Fruit fly (Drosophila melanogaster) whole organism, prepupa: ENCODE measurements around the gene CG13998.

Experiments
- Blimp-1 ChIP-seq: fragments of 200-800 bp; sonication (Bioruptor generic); optimal IDR thresholded peaks from 3 replicates; lab custom pipeline; 2017; ENCODE audit warnings: missing biosample characterization, missing genetic modification characterization, mild to moderate bottlenecking, moderate library complexity, missing genetic modification reagents
- CG11294 ChIP-seq: fragments of 200-800 bp; sonication (Bioruptor generic); IDR thresholded peaks from 2 replicates; pipeline ENCODE4 v1.3.6; 2022; ENCODE audit warnings: missing biosample characterization, missing genetic modification characterization
- CG11762 ChIP-seq: fragments of 200-800 bp; sonication (Bioruptor generic); optimal IDR thresholded peaks from 3 replicates; lab custom pipeline; 2016; ENCODE audit warnings: missing biosample characterization, missing genetic modification characterization; ENCODE audit not compliant: insufficient read depth
- CG11902 ChIP-seq: fragments of 200-800 bp; sonication (Bioruptor generic); optimal IDR thresholded peaks from 3 replicates; lab custom pipeline; 2016; ENCODE audit warnings: missing biosample characterization, missing genetic modification characterization
- CG15336 ChIP-seq: fragments of 200-800 bp; sonication (Bioruptor generic); IDR thresholded peaks from 2 replicates; pipeline ENCODE4 v1.3.6; 2022; ENCODE audit warnings: missing biosample characterization, missing genetic modification characterization
- CG1621 ChIP-seq: fragments of 200-800 bp; sonication (Bioruptor generic); optimal IDR thresholded peaks from 3 replicates; lab custom pipeline; 2018; ENCODE audit warnings: missing biosample characterization, mild to moderate bottlenecking, missing genetic modification characterization
- CG16779 ChIP-seq: fragments of 200-800 bp; sonication (Bioruptor generic); optimal IDR thresholded peaks from 3 replicates; lab custom pipeline; 2017; ENCODE audit warnings: missing biosample characterization, mild to moderate bottlenecking, missing genetic modification characterization
- CG31627 ChIP-seq: fragments of 200-800 bp; sonication (Bioruptor generic); optimal IDR thresholded peaks from 3 replicates; lab custom pipeline; 2016; ENCODE audit warnings: missing biosample characterization, missing genetic modification characterization
- CG32006 ChIP-seq: fragments of 200-800 bp; sonication (Bioruptor generic); optimal IDR thresholded peaks from 3 replicates; lab custom pipeline; 2017; ENCODE audit warnings: missing biosample characterization, mild to moderate bottlenecking, missing genetic modification characterization
- CG34406 ChIP-seq: fragments of 200-800 bp; sonication (Bioruptor generic); optimal IDR thresholded peaks from 3 replicates; lab custom pipeline; 2016; ENCODE audit warnings: missing biosample characterization, missing genetic modification characterization
- CG3919 ChIP-seq: fragments of 200-800 bp; sonication (Bioruptor generic); optimal IDR thresholded peaks from 3 replicates; lab custom pipeline; 2016; ENCODE audit warnings: missing biosample characterization, missing genetic modification characterization
- CG4318 ChIP-seq: fragments of 200-800 bp; sonication (Bioruptor generic); optimal IDR thresholded peaks from 3 replicates; lab custom pipeline; 2017; ENCODE audit warnings: missing biosample characterization, mild to moderate bottlenecking, missing genetic modification characterization
- CG6792 ChIP-seq: fragments of 200-800 bp; sonication (Bioruptor generic); optimal IDR thresholded peaks from 3 replicates; lab custom pipeline; 2016; ENCODE audit warnings: missing biosample characterization, missing genetic modification characterization
- CG6808 ChIP-seq: fragments of 200-800 bp; sonication (Bioruptor generic); optimal IDR thresholded peaks from 3 replicates; lab custom pipeline; 2017; ENCODE audit warnings: missing biosample characterization, missing genetic modification characterization, mild to moderate bottlenecking, moderate library complexity, missing genetic modification reagents
- CG6854 ChIP-seq: fragments of 200-800 bp; sonication (Bioruptor generic); optimal IDR thresholded peaks from 2 replicates; lab custom pipeline; 2017; ENCODE audit warnings: missing biosample characterization, mild to moderate bottlenecking, missing genetic modification characterization
- CG8119 ChIP-seq: fragments of 200-800 bp; sonication (Bioruptor generic); IDR thresholded peaks from 3 replicates; pipeline ENCODE4 v1.3.6; 2022; ENCODE audit warnings: missing biosample characterization, missing genetic modification characterization
- CG8632 ChIP-seq: fragments of 200-800 bp; sonication (Bioruptor generic); optimal IDR thresholded peaks from 3 replicates; lab custom pipeline; 2016; ENCODE audit warnings: missing biosample characterization, missing genetic modification characterization
- CG9139 ChIP-seq: fragments of 200-800 bp; sonication (Bioruptor generic); optimal IDR thresholded peaks from 3 replicates; lab custom pipeline; 2017; ENCODE audit warnings: missing biosample characterization, mild to moderate bottlenecking, missing genetic modification characterization
- Eip75B ChIP-seq: fragments of 200-800 bp; sonication (Bioruptor generic); optimal IDR thresholded peaks from 3 replicates; lab custom pipeline; 2016; ENCODE audit warnings: missing biosample characterization, missing genetic modification characterization
- Eip78C ChIP-seq: fragments of 200-800 bp; sonication (Bioruptor generic); peaks from one replicate; lab custom pipeline; 2016; ENCODE audit warnings: missing biosample characterization, missing genetic modification characterization
- Eip93F ChIP-seq: fragments of 200-800 bp; sonication (Bioruptor generic); optimal IDR thresholded peaks from 2 replicates; lab custom pipeline; 2016; ENCODE audit warnings: missing biosample characterization, mild to moderate bottlenecking, missing genetic modification characterization
- Ets21C ChIP-seq: fragments of 200-800 bp; sonication (Bioruptor generic); optimal IDR thresholded peaks from 3 replicates; lab custom pipeline; 2016; ENCODE audit warnings: missing biosample characterization, missing genetic modification characterization
- Ets96B ChIP-seq: fragments of 200-800 bp; optimal IDR thresholded peaks from 2 replicates; lab custom pipeline; 2019; ENCODE audit warnings: missing biosample characterization, mild to moderate bottlenecking, missing genetic modification characterization, moderate library complexity
- Gug ChIP-seq: fragments of 200-800 bp; sonication (Bioruptor generic); IDR thresholded peaks from 2 replicates; pipeline ENCODE4 v1.3.6; 2022; ENCODE audit warnings: missing biosample characterization, missing genetic modification characterization
- Hr38 ChIP-seq: sonication (Bioruptor generic); optimal IDR thresholded peaks from 2 replicates; lab custom pipeline; 2016; ENCODE audit warnings: missing biosample characterization, missing genetic modification characterization
- Hr39 ChIP-seq: fragments of 200-800 bp; sonication (Bioruptor generic); optimal IDR thresholded peaks from 2 replicates; lab custom pipeline; 2016; ENCODE audit warnings: missing biosample characterization, missing genetic modification characterization
- Hr4 ChIP-seq: fragments of 200-800 bp; sonication (Bioruptor generic); optimal IDR thresholded peaks from 3 replicates; lab custom pipeline; 2016; ENCODE audit warnings: missing biosample characterization, missing genetic modification characterization
- Met ChIP-seq: fragments of 200-800 bp; sonication (Bioruptor generic); optimal IDR thresholded peaks from 3 replicates; lab custom pipeline; 2016; ENCODE audit warnings: missing biosample characterization, missing genetic modification characterization
- OdsH ChIP-seq: fragments of 200-800 bp; sonication (Bioruptor generic); optimal IDR thresholded peaks from 3 replicates; lab custom pipeline; 2016; ENCODE audit warnings: missing biosample characterization, missing genetic modification characterization
- Smox ChIP-seq: fragments of 200-800 bp; sonication (Bioruptor generic); optimal IDR thresholded peaks from 3 replicates; lab custom pipeline; 2016; ENCODE audit warnings: missing biosample characterization, missing genetic modification characterization
- Sox102F ChIP-seq: fragments of 200-800 bp; sonication (Bioruptor generic); optimal IDR thresholded peaks from 2 replicates; lab custom pipeline; 2016; ENCODE audit warnings: missing biosample characterization, mild to moderate bottlenecking, missing genetic modification characterization
- Sox14 ChIP-seq: fragments of 200-800 bp; sonication (Bioruptor generic); optimal IDR thresholded peaks from 3 replicates; lab custom pipeline; 2016; ENCODE audit warnings: missing biosample characterization, missing genetic modification characterization
- Sox15 ChIP-seq: fragments of 200-800 bp; sonication (Bioruptor generic); optimal IDR thresholded peaks from 3 replicates; lab custom pipeline; 2016; ENCODE audit warnings: missing biosample characterization, missing genetic modification characterization
- achi ChIP-seq: fragments of 200-800 bp; sonication (Bioruptor generic); optimal IDR thresholded peaks from 3 replicates; lab custom pipeline; 2016; ENCODE audit warnings: missing biosample characterization, missing genetic modification characterization
- acj6 ChIP-seq: fragments of 200-800 bp; sonication (Bioruptor generic); optimal IDR thresholded peaks from 3 replicates; lab custom pipeline; 2016; ENCODE audit warnings: missing biosample characterization, missing genetic modification characterization
- cyc ChIP-seq: fragments of 200-800 bp; sonication (Bioruptor generic); optimal IDR thresholded peaks from 3 replicates; lab custom pipeline; 2016; ENCODE audit warnings: missing biosample characterization, missing genetic modification characterization
- dac ChIP-seq: fragments of 200-800 bp; sonication (Bioruptor generic); optimal IDR thresholded peaks from 2 replicates; lab custom pipeline; 2017; ENCODE audit warnings: missing biosample characterization, mild to moderate bottlenecking, missing genetic modification characterization
- dsx ChIP-seq: fragments of 200-800 bp; optimal IDR thresholded peaks from 3 replicates; lab custom pipeline; 2019; ENCODE audit warnings: missing biosample characterization, mild to moderate bottlenecking, missing genetic modification characterization, moderate library complexity; ENCODE audit not compliant: poor library complexity, severe bottlenecking
- eg ChIP-seq: fragments of 200-800 bp; sonication (Bioruptor generic); IDR thresholded peaks from 3 replicates; pipeline ENCODE4 v1.3.6; 2022; ENCODE audit warnings: missing biosample characterization, missing genetic modification characterization
- esn ChIP-seq: fragments of 200-800 bp; sonication (Bioruptor generic); optimal IDR thresholded peaks from 2 replicates; lab custom pipeline; 2016; ENCODE audit warnings: missing biosample characterization, mild to moderate bottlenecking, missing genetic modification characterization, moderate library complexity
- fd85E ChIP-seq: fragments of 200-800 bp; sonication (Bioruptor generic); optimal IDR thresholded peaks from 3 replicates; lab custom pipeline; 2016; ENCODE audit warnings: missing biosample characterization, missing genetic modification characterization
- fkh ChIP-seq: fragments of 200-800 bp; sonication (Bioruptor generic); optimal IDR thresholded peaks from 3 replicates; lab custom pipeline; 2017; ENCODE audit warnings: missing biosample characterization, mild to moderate bottlenecking, missing genetic modification characterization, moderate library complexity
- lz ChIP-seq: fragments of 200-800 bp; sonication (Bioruptor generic); optimal IDR thresholded peaks from 3 replicates; lab custom pipeline; 2016; ENCODE audit warnings: missing biosample characterization, missing genetic modification characterization
- pdm3 ChIP-seq: fragments of 200-800 bp; sonication (Bioruptor generic); optimal IDR thresholded peaks from 3 replicates; lab custom pipeline; 2016; ENCODE audit warnings: missing biosample characterization, missing genetic modification characterization
- salr ChIP-seq, 2 experiments: fragments of 200-800 bp; sonication (Bioruptor generic); optimal IDR thresholded peaks; 3 replicates each; lab custom pipeline; 2016 to 2018; ENCODE audit warnings: missing biosample characterization in 2 of 2, missing genetic modification characterization in 2 of 2, mild to moderate bottlenecking in 1 of 2
- ss ChIP-seq, 2 experiments: fragments of 200-800 bp; sonication (Bioruptor generic); optimal IDR thresholded peaks; 2 replicates in 1 of 2; 3 replicates in 1 of 2; lab custom pipeline; 2017 to 2018; ENCODE audit warnings: mild to moderate bottlenecking in 2 of 2, missing biosample characterization in 2 of 2, missing genetic modification characterization in 2 of 2, moderate library complexity in 1 of 2
- svp ChIP-seq: fragments of 200-800 bp; sonication (Bioruptor generic); peaks from one replicate; lab custom pipeline; 2016; ENCODE audit warnings: missing biosample characterization, missing genetic modification characterization

CG13998 gene

DNA sequence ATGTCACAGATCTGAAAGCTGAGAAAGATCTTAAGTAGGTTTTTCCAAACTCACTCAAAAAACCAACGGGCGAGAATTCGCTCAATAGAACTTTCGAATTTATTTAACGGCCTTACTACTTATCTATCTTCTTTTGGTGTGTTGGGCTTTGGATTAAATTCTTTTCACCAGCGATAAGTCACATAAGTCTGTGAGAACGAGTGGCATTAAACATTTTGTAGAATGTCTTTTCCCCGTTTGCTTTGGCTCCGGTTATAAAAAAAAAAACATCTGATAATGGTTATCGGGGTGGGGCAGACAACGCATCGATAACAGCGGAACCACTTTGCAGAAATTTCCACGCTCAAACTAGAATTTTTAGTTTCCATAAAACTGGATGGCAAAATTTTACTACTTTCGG lies 19.0 kb upstream of the CG13998 start:
- TF ChIP-seq CG6854 (no peak), svp (GFP tag; lab: Kevin White, UChicago) (no peak), Eip78C (GFP tag; lab: Kevin White, UChicago) (no peak), Ets96B (tag; lab: Kevin White, UChicago) (no peak), CG3919 (no peak), CG11762 (GFP tag; lab: Kevin White, UChicago) (no peak), CG11902 (GFP tag; lab: Kevin White, UChicago) (no peak), salr (GFP tag; optimal IDR thresholded peaks at IDR 0.05; lab: Kevin White, UChicago) (no peak), CG16779 (tag; lab: Kevin White, UChicago) (no peak), CG31627 (no peak), CG6792 (no peak), Eip93F (GFP tag; lab: Kevin White, UChicago) (no peak)

DNA sequence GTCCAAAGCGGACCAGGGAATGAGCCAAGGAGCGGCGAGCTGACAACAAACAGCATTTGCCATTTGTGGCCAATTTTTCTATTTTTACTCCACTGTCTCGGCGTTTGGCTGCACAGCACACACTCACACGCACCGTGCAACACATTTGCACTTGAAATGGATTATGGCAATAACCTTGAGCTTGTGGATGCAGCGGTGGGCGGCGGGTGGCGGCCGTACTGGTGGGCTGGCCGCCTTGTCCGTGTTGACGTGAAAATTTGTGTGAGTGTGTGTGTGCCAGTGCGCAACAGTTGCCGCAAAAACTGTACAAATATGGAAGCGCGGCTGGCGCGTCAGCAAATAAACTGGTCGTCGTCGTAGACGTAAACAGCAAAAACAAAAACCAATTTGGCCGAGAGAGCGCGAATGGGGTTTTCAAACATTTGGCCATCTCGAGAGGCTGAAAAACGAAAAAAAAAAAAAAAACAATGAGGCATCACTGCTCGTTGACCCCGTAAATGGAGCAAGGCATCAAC lies 18.5 kb upstream of the CG13998 start:
- peak; percentile 26 for TF ChIP-seq dsx (GFP tag; lab: Kevin White, UChicago)
- TF ChIP-seq Hr38 (GFP tag; lab: Kevin White, UChicago), result no peak
- TF ChIP-seq CG8632, result no peak
- no peak for TF ChIP-seq CG6854
- TF ChIP-seq Gug (GFP tag; lab: Robert Waterston, UW), result no peak
- peak; percentile 38; the same call in 2 of the 3 replicates for TF ChIP-seq eg (GFP tag; lab: Robert Waterston, UW)
- no peak for TF ChIP-seq Eip78C (GFP tag; lab: Kevin White, UChicago)
- TF ChIP-seq esn (GFP tag; lab: Kevin White, UChicago), result no peak
- TF ChIP-seq ss (GFP tag; optimal IDR thresholded peaks at IDR 0.05; lab: Kevin White, UChicago), result no peak
- no peak for TF ChIP-seq CG11294 (GFP tag; lab: Robert Waterston, UW)
- peak; percentile 50 for TF ChIP-seq fkh
- no peak for TF ChIP-seq CG9139 (GFP tag; lab: Kevin White, UChicago)
- TF ChIP-seq CG1621 (tag; lab: Kevin White, UChicago), result no peak
- no peak for TF ChIP-seq CG3919
- TF ChIP-seq cyc (GFP tag; lab: Kevin White, UChicago), result no peak
- TF ChIP-seq Eip75B (GFP tag; lab: Kevin White, UChicago), result no peak
- no peak for TF ChIP-seq Sox15 (GFP tag; lab: Kevin White, UChicago)
- TF ChIP-seq OdsH (GFP tag; lab: Kevin White, UChicago), result no peak
- TF ChIP-seq Hr39, result no peak
- TF ChIP-seq Smox (GFP tag; lab: Kevin White, UChicago), result no peak
- TF ChIP-seq CG6808 (GFP tag; lab: Kevin White, UChicago), result no peak
- no peak for TF ChIP-seq Met (GFP tag; lab: Kevin White, UChicago)
- no peak for TF ChIP-seq CG4318 (GFP tag; lab: Kevin White, UChicago)
- peak; percentile 13; the same call in 1 of the 2 replicates for TF ChIP-seq CG15336 (GFP tag; lab: Robert Waterston, UW)
- TF ChIP-seq Blimp-1, result no peak
- no peak for TF ChIP-seq CG32006 (GFP tag; lab: Kevin White, UChicago)
- TF ChIP-seq CG8119 (GFP tag; lab: Robert Waterston, UW), result 0 out of 3 replicates have a peak, but pooled peaks have one; percentile 18
- TF ChIP-seq svp (GFP tag; lab: Kevin White, UChicago), result peak; percentile 72

DNA sequence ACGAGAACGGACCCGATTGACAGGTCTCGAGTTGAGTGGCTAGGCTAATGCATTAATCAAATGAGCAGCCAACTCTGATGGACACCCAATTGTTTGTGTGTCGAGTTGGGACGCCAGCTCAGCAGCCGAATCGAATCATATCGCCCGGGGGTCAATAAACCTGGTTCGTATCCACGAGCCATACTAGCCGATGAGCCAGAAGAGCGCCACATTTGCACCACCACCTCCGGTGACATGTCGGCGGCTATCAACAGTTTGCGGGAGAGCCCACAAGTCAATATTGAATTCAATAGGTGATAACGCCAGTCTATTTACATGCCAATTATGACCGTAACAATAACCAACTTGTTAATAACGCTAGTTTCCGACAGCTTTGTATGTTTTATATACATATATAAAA lies 17.5 kb upstream of the CG13998 start:
- TF ChIP-seq ss (GFP tag; optimal IDR thresholded peaks at IDR 0.05; lab: Kevin White, UChicago) (peak in 1 of 2 experiments; percentile 16), CG15336 (GFP tag; lab: Robert Waterston, UW) (no peak), dsx (GFP tag; lab: Kevin White, UChicago) (no peak), Gug (GFP tag; lab: Robert Waterston, UW) (no peak), CG31627 (no peak), CG34406 (GFP tag; lab: Kevin White, UChicago) (no peak), Sox15 (GFP tag; lab: Kevin White, UChicago) (no peak), CG3919 (no peak), Sox14 (GFP tag; lab: Kevin White, UChicago) (no peak), pdm3 (GFP tag; lab: Kevin White, UChicago) (no peak), esn (GFP tag; lab: Kevin White, UChicago) (no peak), CG11762 (GFP tag; lab: Kevin White, UChicago) (no peak), fkh (peak; percentile 95), Sox102F (no peak), Hr4 (no peak), fd85E (GFP tag; lab: Kevin White, UChicago) (no peak), cyc (GFP tag; lab: Kevin White, UChicago) (no peak), CG6854 (no peak), acj6 (GFP tag; lab: Kevin White, UChicago) (no peak), dac (GFP tag; lab: Kevin White, UChicago) (no peak), lz (no peak), Ets21C (GFP tag; lab: Kevin White, UChicago) (no peak), Eip78C (GFP tag; lab: Kevin White, UChicago) (peak; percentile 56), Eip93F (GFP tag; lab: Kevin White, UChicago) (no peak), achi (no peak), CG6792 (no peak)
